Worm (Caenorhabditis elegans) whole organism, midembryonic: ENCODE measurements around the gene lsy-2.

Experiments
- T22C8.4 ChIP-seq: fragments of 200-800 bp; sonication (Bioruptor generic); IDR thresholded peaks from 2 replicates; pipeline ENCODE4 v1.3.6; 2022; ENCODE audit warnings: missing genetic modification characterization, missing compliant biosample characterization
- cog-1 ChIP-seq: sonication (generic microtip); optimal IDR thresholded peaks from 2 replicates; lab custom pipeline; 2016; ENCODE audit warnings: missing genetic modification characterization, missing compliant biosample characterization
- flt-1 ChIP-seq: fragments of 200-800 bp; sonication (Bioruptor generic); IDR thresholded peaks from 2 replicates; pipeline ENCODE4 v1.3.6; 2022; ENCODE audit warnings: missing genetic modification characterization, missing compliant biosample characterization
- klf-2 ChIP-seq: fragments of 200-800 bp; sonication (Bioruptor generic); conservative IDR thresholded peaks from 2 replicates; pipeline ENCODE4 v1.3.6; 2022; ENCODE audit warnings: missing genetic modification reagents, missing genetic modification characterization, missing compliant biosample characterization
- med-1 ChIP-seq: sonication (generic microtip); optimal IDR thresholded peaks from 2 replicates; lab custom pipeline; 2017; ENCODE audit warnings: missing genetic modification characterization, mild to moderate bottlenecking, missing compliant biosample characterization, antibody characterized with exemption, missing genetic modification reagents; ENCODE audit not compliant: insufficient read depth
- ref-1 ChIP-seq: fragments of 200-800 bp; sonication (Bioruptor generic); conservative IDR thresholded peaks from 2 replicates; pipeline ENCODE4 v1.3.6; 2022; ENCODE audit warnings: missing genetic modification reagents, missing genetic modification characterization, missing compliant biosample characterization
- tab-1 ChIP-seq: fragments of 200-800 bp; sonication (Bioruptor generic); IDR thresholded peaks from 2 replicates; pipeline ENCODE4 v1.3.6; 2022; ENCODE audit warnings: missing genetic modification characterization, missing compliant biosample characterization
- ztf-23 ChIP-seq: fragments of 200-800 bp; sonication (Bioruptor generic); IDR thresholded peaks from 2 replicates; pipeline ENCODE4 v1.3.6; 2022; ENCODE audit warnings: missing genetic modification reagents, missing genetic modification characterization, missing compliant biosample characterization
- ztf-29 ChIP-seq: fragments of 200-800 bp; sonication (Bioruptor generic); IDR thresholded peaks from 2 replicates; pipeline ENCODE4 v1.3.6; 2022; ENCODE audit warnings: missing genetic modification reagents, missing genetic modification characterization, missing compliant biosample characterization

The lsy-2 gene

DNA sequence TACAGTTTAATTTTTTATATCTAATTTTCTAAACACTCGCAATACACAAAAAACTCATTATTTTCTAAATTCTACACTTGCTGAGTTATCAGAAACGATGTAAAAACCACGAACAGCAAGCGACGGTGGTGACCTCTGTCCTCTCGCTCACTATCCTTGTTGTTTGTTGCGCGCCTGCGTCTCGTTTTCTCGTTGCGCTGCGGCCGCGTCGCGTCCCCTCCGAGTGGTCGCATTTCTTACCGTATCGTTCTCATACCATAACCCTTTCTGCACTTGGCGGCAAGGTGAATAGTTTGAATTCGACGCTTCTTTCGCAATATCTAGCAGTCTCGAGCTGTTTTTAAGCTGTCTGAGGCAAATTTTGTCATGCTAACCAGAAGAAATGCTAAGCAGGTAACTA lies at the start of gene lsy-2:
Gene lsy-2, plus strand, starts transcription at position 271 of the 400 bp plus-strand sequence.
- TF ChIP-seq tab-1 (GFP tag; lab: Robert Waterston, UW) (no peak), ztf-29 (0 out of 2 replicates have a peak, but pooled peaks have one; percentile 17), med-1 (GFP tag; lab: Kevin White, UChicago) (no peak), klf-2 (no peak), ztf-23 (GFP tag; lab: Robert Waterston, UW) (0 out of 2 replicates have a peak, but pooled peaks have one; percentile 19)

DNA sequence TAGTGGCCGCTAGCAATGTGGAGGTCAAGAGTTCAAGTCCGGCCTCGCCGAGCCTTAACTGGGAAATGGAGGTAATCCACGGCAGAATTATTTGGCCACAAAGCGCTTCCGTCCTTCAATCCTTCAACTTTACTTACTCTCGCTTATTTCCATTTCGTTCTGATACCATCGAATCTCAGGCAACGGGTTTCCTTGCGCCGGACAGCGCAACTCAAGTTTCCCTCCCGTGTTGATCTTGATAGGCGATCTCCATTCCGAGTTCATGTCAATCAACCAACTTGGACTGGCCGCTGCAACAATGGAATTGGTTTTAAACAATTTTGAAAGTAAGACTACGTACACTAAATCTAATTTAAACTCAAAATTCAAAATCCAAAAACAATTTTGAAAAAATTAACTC lies 48.6 kb upstream of the lsy-2 start:
- TF ChIP-seq flt-1 (GFP tag; lab: Robert Waterston, UW) = peak; percentile 46; the same call in 1 of the 2 replicates
- TF ChIP-seq med-1 (GFP tag; lab: Kevin White, UChicago) = no peak

DNA sequence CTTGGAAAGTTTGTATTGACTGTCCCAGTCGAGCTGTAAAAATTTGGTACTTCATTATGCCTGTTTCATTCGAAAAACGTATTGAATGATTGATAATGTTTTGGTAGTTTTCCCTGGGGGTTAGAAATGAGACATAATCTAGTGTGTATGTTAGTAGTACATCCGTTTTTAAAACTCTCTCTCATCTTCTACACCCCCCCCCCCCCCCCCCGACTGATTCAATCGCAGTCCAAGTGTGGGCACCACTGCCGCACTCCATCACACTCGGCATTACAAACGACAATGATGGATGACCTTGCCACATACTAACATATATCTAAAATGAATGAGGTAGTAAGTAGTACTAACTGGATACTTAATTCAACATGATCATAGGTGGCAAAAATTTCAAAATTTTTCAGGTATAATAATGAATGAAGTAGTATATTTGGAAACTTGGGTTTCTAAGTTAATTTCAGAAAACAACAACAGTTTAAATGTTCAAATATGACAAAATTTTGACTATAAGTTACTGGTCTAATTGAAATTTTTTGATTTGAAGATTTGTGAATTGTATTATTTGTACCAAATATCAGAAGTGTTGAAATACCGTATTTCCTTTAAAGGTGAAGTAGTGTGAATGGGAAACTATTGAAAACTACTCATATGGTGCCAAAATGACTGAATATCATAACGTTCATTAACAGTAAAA lies 47.9 kb upstream of the lsy-2 start:
- TF ChIP-seq tab-1 (GFP tag; lab: Robert Waterston, UW) (no peak), ztf-29 (no peak), med-1 (GFP tag; lab: Kevin White, UChicago) (no peak), ztf-23 (GFP tag; lab: Robert Waterston, UW) (no peak), flt-1 (GFP tag; lab: Robert Waterston, UW) (no peak), cog-1 (tag; lab: Kevin White, UChicago) (no peak), ref-1 (GFP tag; lab: Robert Waterston, UW) (no peak), klf-2 (no peak), T22C8.4 (no peak)

ce11 chrX:2042621-2043020 lies 46.9 kb upstream of the lsy-2 start:
- TF ChIP-seq tab-1 (GFP tag; lab: Robert Waterston, UW) (0 out of 2 replicates have a peak, but pooled peaks have one; percentile 45), flt-1 (GFP tag; lab: Robert Waterston, UW) (no peak)

ce11 chrX:2043224-2043623 lies 46.3 kb upstream of the lsy-2 start:
- TF ChIP-seq ztf-29 (no peak), cog-1 (tag; lab: Kevin White, UChicago) (no peak), ztf-23 (GFP tag; lab: Robert Waterston, UW) (peak; percentile 53; the same call in 1 of the 2 replicates), ref-1 (GFP tag; lab: Robert Waterston, UW) (no peak), tab-1 (GFP tag; lab: Robert Waterston, UW) (peak; percentile 40; the same call in 1 of the 2 replicates), med-1 (GFP tag; lab: Kevin White, UChicago) (no peak), klf-2 (no peak), flt-1 (GFP tag; lab: Robert Waterston, UW) (no peak), T22C8.4 (no peak)

DNA sequence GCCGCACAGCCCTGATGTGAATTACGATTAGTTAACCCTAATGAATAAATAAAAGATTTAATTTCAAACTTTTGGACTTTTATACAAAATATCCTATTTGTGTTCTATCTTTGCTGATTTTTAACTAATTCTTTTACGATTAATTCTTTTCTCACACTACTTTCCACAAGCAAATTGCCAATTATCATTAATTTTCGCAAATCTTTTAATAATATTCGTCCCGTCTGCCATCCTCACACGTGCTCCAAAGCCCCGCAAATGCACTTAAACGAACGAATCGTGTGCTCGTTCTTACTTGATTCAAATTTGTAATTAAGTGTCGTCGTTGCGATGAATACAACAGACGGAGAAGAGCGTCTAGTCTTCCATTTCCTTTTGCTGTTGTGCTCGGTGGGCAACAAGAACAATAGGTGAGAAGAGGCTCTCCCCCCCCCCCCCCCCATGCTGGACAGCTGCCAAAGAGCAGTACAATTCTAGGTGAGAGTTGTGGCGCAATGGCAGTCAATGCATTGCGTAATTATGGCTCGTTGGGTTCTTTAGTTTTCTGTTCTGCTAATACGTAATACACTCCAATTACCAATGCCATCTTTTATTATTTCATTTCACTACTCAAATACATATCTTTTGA lies 44.8 kb upstream of the lsy-2 start:
- TF ChIP-seq tab-1 (GFP tag; lab: Robert Waterston, UW) (0 out of 2 replicates have a peak, but pooled peaks have one; percentile 22), flt-1 (GFP tag; lab: Robert Waterston, UW) (peak; percentile 59; the same call in 1 of the 2 replicates), klf-2 (no peak), med-1 (GFP tag; lab: Kevin White, UChicago) (no peak), ztf-23 (GFP tag; lab: Robert Waterston, UW) (0 out of 2 replicates have a peak, but pooled peaks have one; percentile 53), ztf-29 (no peak)

ce11 chrX:2045603-2046002 lies 43.9 kb upstream of the lsy-2 start:
- TF ChIP-seq T22C8.4 (no peak), ztf-29 (no peak), klf-2 (no peak), med-1 (GFP tag; lab: Kevin White, UChicago) (no peak), cog-1 (tag; lab: Kevin White, UChicago) (no peak), ref-1 (GFP tag; lab: Robert Waterston, UW) (no peak), tab-1 (GFP tag; lab: Robert Waterston, UW) (no peak), flt-1 (GFP tag; lab: Robert Waterston, UW) (no peak), ztf-23 (GFP tag; lab: Robert Waterston, UW) (no peak)

- TF ChIP-seq med-1 (GFP tag; lab: Kevin White, UChicago) (no peak), ztf-23 (GFP tag; lab: Robert Waterston, UW) (peak; percentile 59; the same call in 1 of the 2 replicates), flt-1 (GFP tag; lab: Robert Waterston, UW) (0 out of 2 replicates have a peak, but pooled peaks have one; percentile 40), cog-1 (tag; lab: Kevin White, UChicago) (peak; percentile 27)
Observed at ce11 chrX:2046124-2046722, 43.3 kb upstream of the lsy-2 start, which contains the start of gene igcm-4. Gene igcm-4 (minus strand): TSS chrX:2046360.

ce11 chrX:2047208-2047946 lies 42.1 kb upstream of the lsy-2 start:
- TF ChIP-seq med-1 (GFP tag; lab: Kevin White, UChicago) = no peak
- no peak for TF ChIP-seq ref-1 (GFP tag; lab: Robert Waterston, UW)
- no peak for TF ChIP-seq klf-2
- TF ChIP-seq ztf-29 = no peak
- no peak for TF ChIP-seq cog-1 (tag; lab: Kevin White, UChicago)
- TF ChIP-seq ztf-23 (GFP tag; lab: Robert Waterston, UW) = no peak
- no peak for TF ChIP-seq T22C8.4
- TF ChIP-seq flt-1 (GFP tag; lab: Robert Waterston, UW) = no peak
- TF ChIP-seq tab-1 (GFP tag; lab: Robert Waterston, UW) = no peak
